Worm (Caenorhabditis elegans): ENCODE measurements around the gene F37B4.15.

F37B4.15 gene

ce11 chrV:2859738-2860137 lies 32.3 kb upstream of the F37B4.15 start, which contains the start of gene srj-54:
TSS of gene srj-54 (minus strand) at chrV:2859838.
- TF ChIP-seq nhr-10 (tag; optimal IDR thresholded peaks at IDR 0.05) (no peak), unc-62 (GFP tag; optimal IDR thresholded peaks at IDR 0.05 in 1 of 2) (peak in 1 of 2 experiments; percentile 74), unc-62 (tag; optimal IDR thresholded peaks at IDR 0.05) (no peak)

ce11 chrV:2861505-2861904 lies 30.5 kb upstream of the F37B4.15 start, which contains the start of gene srh-270:
TSS of gene srh-270 (minus strand) at chrV:2861605.
- TF ChIP-seq unc-62 (GFP tag; optimal IDR thresholded peaks at IDR 0.05 in 1 of 2): peak in 1 of 2 experiments; percentile 17
- TF ChIP-seq unc-62 (tag; optimal IDR thresholded peaks at IDR 0.05): no peak
- TF ChIP-seq mdt-29 (GFP tag; IDR thresholded peaks at IDR 0.05): no peak
- TF ChIP-seq aha-1 (tag): peak; percentile 2

- TF ChIP-seq daf-16 (GFP tag; optimal IDR thresholded peaks at IDR 0.05) (no peak), daf-16 (tag; optimal IDR thresholded peaks at IDR 0.05) (no peak), unc-130 (GFP tag; optimal IDR thresholded peaks at IDR 0.05) (no peak), vab-7 (GFP tag; IDR thresholded peaks at IDR 0.05) (no peak), sdz-12 (GFP tag; optimal IDR thresholded peaks at IDR 0.05) (no peak), dmd-9 (GFP tag; IDR thresholded peaks at IDR 0.05) (no peak), nhr-25 (tag; optimal IDR thresholded peaks at IDR 0.05; ENCODE audit: borderline replicate concordance, insufficient read depth) (no peak), tra-1 (GFP tag; IDR thresholded peaks at IDR 0.05) (no peak)
These were observed 29.0 kb upstream of the F37B4.15 start, which contains the start of gene srh-272 for ce11 chrV:2863033-2863432. TSS of gene srh-272 (plus strand) at chrV:2863333.

- TF ChIP-seq php-3 (GFP tag; IDR thresholded peaks at IDR 0.05) (no peak), lin-39 (tag; optimal IDR thresholded peaks at IDR 0.05) (no peak), nhr-11 (tag; optimal IDR thresholded peaks at IDR 0.05) (no peak), unc-62 (GFP tag; optimal IDR thresholded peaks at IDR 0.05 in 1 of 2) (no peak), unc-62 (tag; optimal IDR thresholded peaks at IDR 0.05) (no peak), dve-1 (tag; optimal IDR thresholded peaks at IDR 0.05; ENCODE audit: insufficient read depth) (no peak), lin-29 (GFP tag; IDR thresholded peaks at IDR 0.05) (no peak), mxl-2 (GFP tag; conservative IDR thresholded peaks at IDR 0.05) (no peak), snpc-1.2 (GFP tag; IDR thresholded peaks at IDR 0.05) (no peak), R02D3.7 (tag; optimal IDR thresholded peaks at IDR 0.05) (no peak), daf-19 (GFP tag; conservative IDR thresholded peaks at IDR 0.05) (no peak), ceh-32 (tag; optimal IDR thresholded peaks at IDR 0.05; ENCODE audit: poor library complexity) (no peak), F26F4.8 (GFP tag; conservative IDR thresholded peaks at IDR 0.05) (no peak), zfp-2 (tag; optimal IDR thresholded peaks at IDR 0.05) (no peak), lsy-2 (tag; optimal IDR thresholded peaks at IDR 0.05) (no peak), aha-1 (tag) (no peak)
These were observed 27.1 kb upstream of the F37B4.15 start, which contains the start of gene srh-240 for ce11 chrV:2864899-2865298. TSS of gene srh-240 (plus strand) at chrV:2865199.

ce11 chrV:2869503-2869902 lies 22.5 kb upstream of the F37B4.15 start, which contains the start of gene srh-241:
TSS of gene srh-241 (minus strand) at chrV:2869603.
- TF ChIP-seq fkh-10 (GFP tag; optimal IDR thresholded peaks at IDR 0.05): no peak
- TF ChIP-seq nhr-25 (tag; optimal IDR thresholded peaks at IDR 0.05; ENCODE audit: borderline replicate concordance, insufficient read depth): no peak
- TF ChIP-seq mxl-2 (GFP tag; conservative IDR thresholded peaks at IDR 0.05): no peak
- TF ChIP-seq nhr-10 (tag; optimal IDR thresholded peaks at IDR 0.05): no peak
- TF ChIP-seq fos-1 (tag; optimal IDR thresholded peaks at IDR 0.05): no peak
- TF ChIP-seq nhr-41 (GFP tag; IDR thresholded peaks at IDR 0.05): no peak
- no peak for TF ChIP-seq madf-9 (GFP tag; conservative IDR thresholded peaks at IDR 0.05)
- TF ChIP-seq egl-43 (GFP tag; IDR thresholded peaks at IDR 0.05): no peak
- no peak for TF ChIP-seq ceh-28 (tag; optimal IDR thresholded peaks at IDR 0.05)
- no peak for TF ChIP-seq lim-7 (GFP tag; IDR thresholded peaks at IDR 0.05)
- no peak for TF ChIP-seq zip-11 (GFP tag; IDR thresholded peaks at IDR 0.05)
- TF ChIP-seq F44E2.7 (GFP tag; IDR thresholded peaks at IDR 0.05): no peak
- no peak for TF ChIP-seq hmg-1.1 (GFP tag; IDR thresholded peaks at IDR 0.05)
- TF ChIP-seq mes-2 (tag; optimal IDR thresholded peaks at IDR 0.05; ENCODE audit: poor library complexity, severe bottlenecking): no peak
- no peak for TF ChIP-seq Y5F2A.4 (GFP tag; optimal IDR thresholded peaks at IDR 0.05)
- no peak for TF ChIP-seq ceh-62 (tag; optimal IDR thresholded peaks at IDR 0.05)
- no peak for TF ChIP-seq ZK546.5 (tag; optimal IDR thresholded peaks at IDR 0.05)
- no peak for TF ChIP-seq lin-38 (GFP tag; IDR thresholded peaks at IDR 0.05)
- TF ChIP-seq mep-1 (tag; optimal IDR thresholded peaks at IDR 0.05): no peak
